Fruit fly (Drosophila melanogaster) whole organism, embryonic: Measurements from ENCODE around the gene ohgt.

Experiments used
- CG10462 ChIP-seq: fragments of 200-800 bp; sonication (Bioruptor generic); optimal IDR thresholded peaks from 2 replicates; lab custom pipeline; 2016; ENCODE audit warnings: missing biosample characterization, missing genetic modification characterization
- CG11504 ChIP-seq: fragments of 200-800 bp; sonication (Bioruptor generic); optimal IDR thresholded peaks from 3 replicates; lab custom pipeline; 2019; ENCODE audit warnings: missing biosample characterization, mild to moderate bottlenecking, missing genetic modification characterization, moderate library complexity
- CG12659 ChIP-seq: fragments of 200-800 bp; sonication (Bioruptor generic); optimal IDR thresholded peaks from 3 replicates; lab custom pipeline; 2017; ENCODE audit warnings: mild to moderate bottlenecking, missing biosample characterization, missing genetic modification reagents, missing genetic modification characterization
- CG14050 ChIP-seq: fragments of 200-800 bp; sonication (Bioruptor generic); IDR thresholded peaks from 3 replicates; pipeline ENCODE4 v1.3.6; 2022; ENCODE audit warnings: missing biosample characterization, missing genetic modification characterization
- CG15011 ChIP-seq: fragments of 200-800 bp; sonication (Bioruptor generic); optimal IDR thresholded peaks from 3 replicates; lab custom pipeline; 2018; ENCODE audit warnings: missing biosample characterization, mild to moderate bottlenecking, missing genetic modification characterization
- CG15479 ChIP-seq: fragments of 200-800 bp; sonication (Bioruptor generic); optimal IDR thresholded peaks from 3 replicates; lab custom pipeline; 2019; ENCODE audit warnings: missing biosample characterization, mild to moderate bottlenecking, missing genetic modification characterization, moderate library complexity
- CG1603 ChIP-seq: fragments of 200-800 bp; sonication (Bioruptor generic); optimal IDR thresholded peaks from 2 replicates; lab custom pipeline; 2019; ENCODE audit warnings: missing biosample characterization, mild to moderate bottlenecking, missing genetic modification characterization, moderate library complexity
- CG16779 ChIP-seq: fragments of 200-800 bp; sonication (Bioruptor generic); IDR thresholded peaks from 2 replicates; pipeline ENCODE4 v1.3.6; 2022; ENCODE audit warnings: missing biosample characterization, missing genetic modification characterization
- CG17328 ChIP-seq: fragments of 200-800 bp; sonication (Bioruptor generic); IDR thresholded peaks from 2 replicates; pipeline ENCODE4 v1.3.6; 2022; ENCODE audit warnings: missing biosample characterization, missing genetic modification characterization
- CG1792 ChIP-seq: fragments of 200-800 bp; sonication (Bioruptor generic); optimal IDR thresholded peaks from 2 replicates; lab custom pipeline; 2016; ENCODE audit warnings: missing biosample characterization, missing genetic modification characterization
- CG30403 ChIP-seq: fragments of 200-800 bp; sonication (Bioruptor generic); optimal IDR thresholded peaks from 3 replicates; lab custom pipeline; 2016; ENCODE audit warnings: missing biosample characterization, missing genetic modification characterization
- CG31441 ChIP-seq: fragments of 200-800 bp; sonication (Bioruptor generic); IDR thresholded peaks from 2 replicates; pipeline ENCODE4 v1.3.6; 2022; ENCODE audit warnings: missing biosample characterization, missing genetic modification characterization
- CG32772 ChIP-seq: fragments of 200-800 bp; sonication (Bioruptor generic); IDR thresholded peaks from 2 replicates; pipeline ENCODE4 v1.3.6; 2022; ENCODE audit warnings: missing biosample characterization, missing genetic modification characterization
- CG4617 ChIP-seq: fragments of 200-800 bp; sonication (Bioruptor generic); optimal IDR thresholded peaks from 3 replicates; lab custom pipeline; 2016; ENCODE audit warnings: missing biosample characterization, missing genetic modification characterization, borderline replicate concordance
- CG6175 ChIP-seq: fragments of 200-800 bp; sonication (Bioruptor generic); IDR thresholded peaks from 3 replicates; pipeline ENCODE4 v1.3.6; 2022; ENCODE audit warnings: missing biosample characterization, missing genetic modification characterization
- CG7786 ChIP-seq: fragments of 200-800 bp; sonication (Bioruptor generic); optimal IDR thresholded peaks from 2 replicates; lab custom pipeline; 2016; ENCODE audit warnings: missing biosample characterization, missing genetic modification characterization
- CG7987 ChIP-seq: fragments of 200-800 bp; sonication (Bioruptor generic); optimal IDR thresholded peaks from 2 replicates; lab custom pipeline; 2018; ENCODE audit warnings: missing biosample characterization, mild to moderate bottlenecking, missing genetic modification characterization, moderate library complexity
- CG8281 ChIP-seq: fragments of 200-800 bp; sonication (Bioruptor generic); optimal IDR thresholded peaks from 2 replicates; lab custom pipeline; 2018; ENCODE audit warnings: missing biosample characterization, mild to moderate bottlenecking, missing genetic modification characterization, moderate library complexity
- CG8478 ChIP-seq: fragments of >200 bp; optimal IDR thresholded peaks from 2 replicates; lab custom pipeline; 2018
- CG9727 ChIP-seq: fragments of 200-800 bp; sonication (Bioruptor generic); optimal IDR thresholded peaks from 3 replicates; lab custom pipeline; 2017; ENCODE audit warnings: missing biosample characterization, mild to moderate bottlenecking, missing genetic modification characterization
- CG9797 ChIP-seq: fragments of 200-800 bp; sonication (Bioruptor generic); optimal IDR thresholded peaks from 3 replicates; lab custom pipeline; 2018; ENCODE audit warnings: missing biosample characterization, mild to moderate bottlenecking, missing genetic modification characterization
- D19B ChIP-seq: fragments of 200-800 bp; sonication (Bioruptor generic); optimal IDR thresholded peaks from 2 replicates; lab custom pipeline; 2017; ENCODE audit warnings: missing biosample characterization, mild to moderate bottlenecking, missing genetic modification characterization
- Deaf1 ChIP-seq: fragments of 200-800 bp; optimal IDR thresholded peaks from 3 replicates; lab custom pipeline; 2019; ENCODE audit warnings: missing biosample characterization, mild to moderate bottlenecking, missing genetic modification characterization, moderate library complexity
- Doc3 ChIP-seq: fragments of 200-800 bp; sonication (Bioruptor generic); IDR thresholded peaks from 3 replicates; pipeline ENCODE4 v1.3.6; 2022; ENCODE audit warnings: missing biosample characterization, missing genetic modification characterization; ENCODE audit not compliant: partially characterized antibody
- Fer3 ChIP-seq: fragments of 200-800 bp; sonication (Bioruptor generic); optimal IDR thresholded peaks from 2 replicates; lab custom pipeline; 2018; ENCODE audit warnings: missing biosample characterization, mild to moderate bottlenecking, missing genetic modification characterization, moderate library complexity
- HmgD ChIP-seq: fragments of 200-800 bp; sonication (Bioruptor generic); optimal IDR thresholded peaks from 3 replicates; lab custom pipeline; 2016; ENCODE audit warnings: missing biosample characterization, missing genetic modification characterization
- Mad ChIP-seq: fragments of 200-800 bp; sonication (Bioruptor generic); optimal IDR thresholded peaks from 2 replicates; lab custom pipeline; 2016; ENCODE audit warnings: missing biosample characterization, missing genetic modification characterization
- Myb ChIP-seq: fragments of 200-800 bp; sonication (Bioruptor generic); optimal IDR thresholded peaks from 2 replicates; lab custom pipeline; 2016; ENCODE audit warnings: missing biosample characterization, missing genetic modification characterization
- NK7.1 ChIP-seq: fragments of 200-800 bp; sonication (Bioruptor generic); optimal IDR thresholded peaks from 3 replicates; lab custom pipeline; 2016; ENCODE audit warnings: missing biosample characterization, missing genetic modification characterization
- Sox102F ChIP-seq: fragments of 200-800 bp; sonication (Bioruptor generic); optimal IDR thresholded peaks from 2 replicates; lab custom pipeline; 2018; ENCODE audit warnings: missing biosample characterization, mild to moderate bottlenecking, missing genetic modification characterization, moderate library complexity
- Sry-δ ChIP-seq: fragments of 200-800 bp; sonication (Bioruptor generic); optimal IDR thresholded peaks from 2 replicates; lab custom pipeline; 2016; ENCODE audit warnings: missing biosample characterization, missing genetic modification characterization
- Trl ChIP-seq, 3 experiments: fragments of >200 bp in 2 of 3; fragments of 200-800 bp in 1 of 3; sonication (Bioruptor generic) in 1 of 3; optimal IDR thresholded peaks; 2 replicates in 1 of 3; 3 replicates in 2 of 3; lab custom pipeline; 2016 to 2017; ENCODE audit warnings: missing biosample characterization in 1 of 3, missing genetic modification characterization in 1 of 3
- az2 ChIP-seq: fragments of 200-800 bp; sonication (Bioruptor generic); optimal IDR thresholded peaks from 3 replicates; lab custom pipeline; 2016; ENCODE audit warnings: missing biosample characterization, missing genetic modification characterization
- bowl ChIP-seq: fragments of 200-800 bp; sonication (Bioruptor generic); IDR thresholded peaks from 2 replicates; pipeline ENCODE4 v1.3.6; 2022; ENCODE audit warnings: missing biosample characterization, missing genetic modification characterization
- caup ChIP-seq: fragments of 200-800 bp; sonication (Bioruptor generic); optimal IDR thresholded peaks from 3 replicates; lab custom pipeline; 2017; ENCODE audit warnings: missing biosample characterization, mild to moderate bottlenecking, missing genetic modification characterization, moderate library complexity; ENCODE audit not compliant: severe bottlenecking
- cg ChIP-seq: fragments of 200-800 bp; sonication (Bioruptor generic); optimal IDR thresholded peaks from 3 replicates; lab custom pipeline; 2019; ENCODE audit warnings: missing biosample characterization, mild to moderate bottlenecking, missing genetic modification characterization, moderate library complexity
- danr ChIP-seq: fragments of 200-800 bp; sonication (Bioruptor generic); IDR thresholded peaks from 2 replicates; pipeline ENCODE4 v1.3.6; 2022; ENCODE audit warnings: missing biosample characterization, missing genetic modification characterization
- dimm ChIP-seq: fragments of 200-800 bp; sonication (Bioruptor generic); IDR thresholded peaks from 2 replicates; pipeline ENCODE4 v1.3.6; 2022; ENCODE audit warnings: missing biosample characterization, missing genetic modification characterization
- ftz-f1 ChIP-seq: fragments of 200-800 bp; sonication (Bioruptor generic); optimal IDR thresholded peaks from 2 replicates; lab custom pipeline; 2016; ENCODE audit warnings: missing biosample characterization, missing genetic modification characterization
- fu2 ChIP-seq: fragments of 200-800 bp; sonication (Bioruptor generic); optimal IDR thresholded peaks from 2 replicates; lab custom pipeline; 2016; ENCODE audit warnings: missing biosample characterization, missing genetic modification characterization
- gcm ChIP-seq: fragments of 200-800 bp; sonication (Bioruptor generic); optimal IDR thresholded peaks from 2 replicates; lab custom pipeline; 2019; ENCODE audit warnings: missing biosample characterization, mild to moderate bottlenecking, missing genetic modification characterization, moderate library complexity
- her ChIP-seq: fragments of 200-800 bp; sonication (Bioruptor generic); optimal IDR thresholded peaks from 2 replicates; lab custom pipeline; 2016; ENCODE audit warnings: missing biosample characterization, missing genetic modification characterization
- nerfin-2 ChIP-seq: fragments of 200-800 bp; sonication (Bioruptor generic); IDR thresholded peaks from 2 replicates; pipeline ENCODE4 v1.3.6; 2022; ENCODE audit warnings: missing biosample characterization, missing genetic modification characterization; ENCODE audit not compliant: partially characterized antibody
- nom ChIP-seq: fragments of 200-800 bp; sonication (Bioruptor generic); optimal IDR thresholded peaks from 2 replicates; lab custom pipeline; 2017; ENCODE audit warnings: missing biosample characterization, missing genetic modification characterization, mild to moderate bottlenecking, moderate library complexity, missing genetic modification reagents
- odd ChIP-seq: fragments of 200-800 bp; sonication (Bioruptor generic); optimal IDR thresholded peaks from 2 replicates; lab custom pipeline; 2017; ENCODE audit warnings: missing biosample characterization, mild to moderate bottlenecking, missing genetic modification characterization
- sima ChIP-seq: fragments of 200-800 bp; sonication (Bioruptor generic); optimal IDR thresholded peaks from 2 replicates; lab custom pipeline; 2016; ENCODE audit warnings: missing biosample characterization, missing genetic modification characterization
- sob ChIP-seq: fragments of 200-800 bp; sonication (Bioruptor generic); IDR thresholded peaks from 2 replicates; pipeline ENCODE4 v1.3.6; 2022; ENCODE audit warnings: missing biosample characterization, missing genetic modification characterization
- ssp ChIP-seq: fragments of 200-800 bp; sonication (Bioruptor generic); IDR thresholded peaks from 2 replicates; pipeline ENCODE4 v1.3.6; 2022; ENCODE audit warnings: missing biosample characterization, missing genetic modification characterization
- tgo ChIP-seq: fragments of 200-800 bp; sonication (Bioruptor generic); IDR thresholded peaks from 3 replicates; pipeline ENCODE4 v1.3.6; 2022; ENCODE audit warnings: missing biosample characterization, missing genetic modification characterization
- trh ChIP-seq: fragments of 200-800 bp; sonication (Bioruptor generic); optimal IDR thresholded peaks from 2 replicates; lab custom pipeline; 2016; ENCODE audit warnings: missing biosample characterization, missing genetic modification characterization

Gene ohgt

DNA sequence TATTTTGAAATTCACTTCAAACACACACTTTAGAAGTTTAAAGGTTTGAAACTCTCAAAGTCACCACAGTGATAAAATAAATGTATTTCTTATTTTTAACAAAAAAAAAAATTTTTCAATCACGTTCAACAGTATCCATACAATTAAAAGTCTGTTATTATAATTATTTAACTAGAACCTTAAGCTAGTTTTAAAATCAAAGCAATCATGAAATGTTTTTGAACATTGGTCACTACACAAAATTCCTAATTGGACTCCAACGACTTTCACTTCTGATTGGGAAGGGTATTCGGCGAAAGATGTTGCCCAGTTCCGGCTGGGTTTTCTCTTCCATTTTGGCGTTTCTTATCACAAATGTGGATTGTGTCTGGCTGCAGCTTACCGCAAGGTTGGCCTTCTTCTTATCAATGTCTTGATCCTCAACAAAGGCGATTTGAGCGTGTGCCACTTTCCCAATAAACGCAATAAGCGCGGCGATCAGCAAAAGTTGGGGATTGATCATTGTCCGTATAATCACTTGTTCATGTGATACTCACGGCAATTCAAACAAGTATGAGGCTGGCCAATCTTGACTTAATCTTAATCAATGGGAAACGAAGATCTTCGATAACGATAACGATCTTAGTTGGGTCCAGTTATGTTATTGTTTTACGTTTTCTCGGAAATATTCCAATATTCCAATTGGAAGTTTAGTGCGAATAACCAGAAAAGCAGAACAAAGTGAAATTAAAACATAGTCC lies 794 bp upstream of the ohgt start (continued):
- TF ChIP-seq NK7.1 (no peak), Trl (optimal IDR thresholded peaks at IDR 0.05; lab: Kevin White, UChicago) (no peak), Trl (GFP tag; optimal IDR thresholded peaks at IDR 0.05; lab: Kevin White, UChicago) (no peak), CG1603 (no peak), CG8281 (peak; percentile 11), bowl (GFP tag; lab: Robert Waterston, UW) (no peak), CG30403 (GFP tag; lab: Kevin White, UChicago) (peak; percentile 52), ftz-f1 (GFP tag; lab: Kevin White, UChicago) (no peak), dimm (GFP tag; lab: Robert Waterston, UW) (no peak), HmgD (no peak), CG31441 (GFP tag; lab: Robert Waterston, UW) (peak; percentile 56), odd (GFP tag; lab: Kevin White, UChicago) (peak; percentile 8), CG1792 (GFP tag; lab: Kevin White, UChicago) (no peak), Sox102F (GFP tag; lab: Kevin White, UChicago) (no peak), CG4617 (GFP tag; lab: Kevin White, UChicago) (no peak), danr (GFP tag; lab: Robert Waterston, UW) (no peak), sob (GFP tag; lab: Robert Waterston, UW) (no peak), CG6175 (GFP tag; lab: Robert Waterston, UW) (no peak), sima (no peak), CG10462 (GFP tag; lab: Kevin White, UChicago) (no peak), CG12659 (GFP tag; lab: Kevin White, UChicago) (peak; percentile 48), her (GFP tag; lab: Kevin White, UChicago) (no peak), CG9797 (no peak), caup (GFP tag; lab: Kevin White, UChicago) (peak; percentile 15), CG7987 (no peak), nerfin-2 (GFP tag; lab: Robert Waterston, UW) (peak; percentile 47; the same call in 1 of the 2 replicates), CG16779 (GFP tag; lab: Robert Waterston, UW) (no peak), cg (GFP tag; lab: Kevin White, UChicago) (no peak), CG32772 (GFP tag; lab: Robert Waterston, UW) (no peak), CG15011 (GFP tag; lab: Kevin White, UChicago) (no peak), Deaf1 (no peak), trh (GFP tag; lab: Kevin White, UChicago) (no peak), CG9727 (GFP tag; lab: Kevin White, UChicago) (peak; percentile 35), Sry-δ (GFP tag; lab: Kevin White, UChicago) (no peak), Doc3 (GFP tag; lab: Robert Waterston, UW) (no peak), CG14050 (GFP tag; lab: Robert Waterston, UW) (no peak), gcm (GFP tag; lab: Kevin White, UChicago) (peak; percentile 24), tgo (GFP tag; lab: Robert Waterston, UW) (no peak), nom (GFP tag; lab: Kevin White, UChicago) (no peak), D19B (GFP tag; lab: Kevin White, UChicago) (no peak), ssp (no peak), Mad (GFP tag; lab: Kevin White, UChicago) (no peak), CG17328 (GFP tag; lab: Robert Waterston, UW) (no peak), CG15479 (GFP tag; lab: Kevin White, UChicago) (no peak), CG7786 (GFP tag; lab: Kevin White, UChicago) (no peak), fu2 (GFP tag; lab: Kevin White, UChicago) (no peak), az2 (GFP tag; lab: Kevin White, UChicago) (peak; percentile 33), CG8478 (lab: Kevin White, UChicago) (no peak), CG11504 (tag; lab: Kevin White, UChicago) (peak; percentile 74), Fer3 (tag; lab: Kevin White, UChicago) (peak; percentile 10), Myb (GFP tag; lab: Kevin White, UChicago) (no peak)
